Worm (Caenorhabditis elegans) whole organism, early embryonic: ENCODE results near the gene git-1.

Experiments
- B0310.2 ChIP-seq: sonication (generic microtip); optimal IDR thresholded peaks from 2 replicates; lab custom pipeline; 2016; ENCODE audit warnings: mild to moderate bottlenecking, missing genetic modification characterization, missing compliant biosample characterization
- F13C5.2 ChIP-seq: sonication (generic microtip); optimal IDR thresholded peaks from 2 replicates; lab custom pipeline; 2017; ENCODE audit warnings: mild to moderate bottlenecking, missing genetic modification characterization, inconsistent platforms, missing compliant biosample characterization
- aly-1 ChIP-seq: sonication (generic microtip); optimal IDR thresholded peaks from 2 replicates; lab custom pipeline; 2016; ENCODE audit warnings: missing genetic modification characterization, missing compliant biosample characterization
- ama-1 ChIP-seq: fragments of 150-350 bp; optimal IDR thresholded peaks from 2 replicates; lab custom pipeline; 2014
- ceh-13 ChIP-seq: fragments of 200-800 bp; sonication (Bioruptor generic); optimal IDR thresholded peaks from 2 replicates; lab custom pipeline; 2018; ENCODE audit warnings: mild to moderate bottlenecking, missing genetic modification characterization, missing compliant biosample characterization
- ceh-36 ChIP-seq: sonication (generic microtip); optimal IDR thresholded peaks from 2 replicates; lab custom pipeline; 2016; ENCODE audit warnings: missing genetic modification characterization, inconsistent platforms, missing compliant biosample characterization
- ets-7 ChIP-seq: sonication (generic microtip); optimal IDR thresholded peaks from 2 replicates; lab custom pipeline; 2016; ENCODE audit warnings: missing genotype, missing genetic modification characterization, missing compliant biosample characterization
- flt-1 ChIP-seq: fragments of 200-800 bp; sonication (Bioruptor generic); IDR thresholded peaks from 2 replicates; pipeline ENCODE4 v1.3.6; 2022; ENCODE audit warnings: missing genetic modification characterization, missing compliant biosample characterization
- hmbx-1 ChIP-seq: sonication (generic microtip); optimal IDR thresholded peaks from 2 replicates; lab custom pipeline; 2016; ENCODE audit warnings: mild to moderate bottlenecking, missing genetic modification characterization, missing compliant biosample characterization
- hmg-4 ChIP-seq: fragments of 200-800 bp; sonication (Bioruptor generic); optimal IDR thresholded peaks from 2 replicates; lab custom pipeline; 2018; ENCODE audit warnings: mild to moderate bottlenecking, missing genetic modification characterization, missing compliant biosample characterization
- hnd-1 ChIP-seq: sonication (generic microtip); optimal IDR thresholded peaks from 2 replicates; lab custom pipeline; 2016; ENCODE audit warnings: missing genetic modification characterization, missing compliant biosample characterization
- pes-1 ChIP-seq: fragments of 200-800 bp; sonication (Bioruptor generic); IDR thresholded peaks from 2 replicates; pipeline ENCODE4 v1.3.6; 2022; ENCODE audit warnings: missing genetic modification reagents, missing genetic modification characterization, missing compliant biosample characterization
- scrt-1 ChIP-seq: fragments of 200-800 bp; sonication (Bioruptor generic); IDR thresholded peaks from 2 replicates; pipeline ENCODE4 v1.3.6; 2022; ENCODE audit warnings: missing genetic modification characterization, missing compliant biosample characterization
- sea-1 ChIP-seq: fragments of 200-800 bp; sonication (Bioruptor generic); conservative IDR thresholded peaks from 2 replicates; pipeline ENCODE4 v1.3.6; 2022; ENCODE audit warnings: missing genetic modification characterization, missing compliant biosample characterization
- tbx-11 ChIP-seq: fragments of 200-800 bp; sonication (Bioruptor generic); IDR thresholded peaks from 2 replicates; pipeline ENCODE4 v1.3.6; 2022; ENCODE audit warnings: missing genetic modification characterization, missing compliant biosample characterization
- tbx-37 ChIP-seq: fragments of 200-800 bp; sonication (Bioruptor generic); conservative IDR thresholded peaks from 2 replicates; pipeline ENCODE4 v1.3.6; 2022; ENCODE audit warnings: missing genetic modification reagents, missing genetic modification characterization, missing compliant biosample characterization
- tra-4 ChIP-seq: sonication (generic microtip); optimal IDR thresholded peaks from 2 replicates; lab custom pipeline; 2017; ENCODE audit warnings: missing genetic modification characterization, missing compliant biosample characterization

The git-1 gene

DNA sequence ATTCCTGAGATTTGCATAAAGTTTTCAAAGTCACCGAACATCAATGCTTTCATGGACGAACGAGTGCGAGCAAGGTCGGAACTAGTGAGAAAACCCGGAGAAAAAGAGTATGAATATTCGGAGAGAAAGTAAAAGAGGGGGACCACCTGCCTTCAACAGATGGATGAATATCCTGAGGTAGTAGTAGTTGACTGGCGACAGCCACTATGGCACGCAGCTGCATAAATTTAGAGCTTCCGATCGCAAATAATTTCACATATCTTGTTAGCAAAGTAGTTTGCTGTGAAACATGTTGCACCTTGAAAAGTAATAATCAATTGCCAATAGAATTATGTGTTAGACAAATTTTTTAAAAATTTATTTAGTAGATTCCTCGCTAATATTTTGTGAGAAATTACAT is 32.1 kb downstream of the git-1 start:
- TF ChIP-seq hnd-1 (no peak), hmg-4 (no peak), ama-1 (lab: Kevin White, UChicago) (no peak), ceh-13 (GFP tag; lab: Kevin White, UChicago) (no peak), tra-4 (no peak), B0310.2 (tag; lab: Kevin White, UChicago) (no peak), ceh-36 (no peak), tbx-11 (no peak), ets-7 (no peak), scrt-1 (no peak), sea-1 (GFP tag; lab: Robert Waterston, UW) (no peak), F13C5.2 (tag; lab: Kevin White, UChicago) (no peak), pes-1 (no peak), aly-1 (tag; lab: Kevin White, UChicago) (no peak), flt-1 (GFP tag; lab: Robert Waterston, UW) (no peak), tbx-37 (GFP tag; lab: Robert Waterston, UW) (no peak), hmbx-1 (tag; lab: Kevin White, UChicago) (no peak)

- TF ChIP-seq B0310.2 (tag; lab: Kevin White, UChicago) (no peak), ceh-13 (GFP tag; lab: Kevin White, UChicago) (no peak), ceh-36 (no peak), hnd-1 (no peak), hmg-4 (no peak), aly-1 (tag; lab: Kevin White, UChicago) (no peak), tbx-11 (no peak)
These were observed 34.5 kb downstream of the git-1 start, which contains the start of gene F59F5.7 for ce11 chrX:10559203-10559602. TSS of gene F59F5.7 (plus strand) at chrX:10559503.

- TF ChIP-seq tbx-37 (GFP tag; lab: Robert Waterston, UW), result no peak
- no peak for TF ChIP-seq hmg-4
- no peak for TF ChIP-seq ceh-36
- TF ChIP-seq sea-1 (GFP tag; lab: Robert Waterston, UW), result no peak
- no peak for TF ChIP-seq ets-7
- TF ChIP-seq hmbx-1 (tag; lab: Kevin White, UChicago), result no peak
- TF ChIP-seq tbx-11, result no peak
- TF ChIP-seq aly-1 (tag; lab: Kevin White, UChicago), result no peak
- no peak for TF ChIP-seq B0310.2 (tag; lab: Kevin White, UChicago)
- TF ChIP-seq tra-4, result no peak
- TF ChIP-seq ceh-13 (GFP tag; lab: Kevin White, UChicago), result no peak
- TF ChIP-seq ama-1 (lab: Kevin White, UChicago), result no peak
- TF ChIP-seq hnd-1, result no peak
These were observed 42.1 kb downstream of the git-1 start for ce11 chrX:10566775-10567174.

DNA sequence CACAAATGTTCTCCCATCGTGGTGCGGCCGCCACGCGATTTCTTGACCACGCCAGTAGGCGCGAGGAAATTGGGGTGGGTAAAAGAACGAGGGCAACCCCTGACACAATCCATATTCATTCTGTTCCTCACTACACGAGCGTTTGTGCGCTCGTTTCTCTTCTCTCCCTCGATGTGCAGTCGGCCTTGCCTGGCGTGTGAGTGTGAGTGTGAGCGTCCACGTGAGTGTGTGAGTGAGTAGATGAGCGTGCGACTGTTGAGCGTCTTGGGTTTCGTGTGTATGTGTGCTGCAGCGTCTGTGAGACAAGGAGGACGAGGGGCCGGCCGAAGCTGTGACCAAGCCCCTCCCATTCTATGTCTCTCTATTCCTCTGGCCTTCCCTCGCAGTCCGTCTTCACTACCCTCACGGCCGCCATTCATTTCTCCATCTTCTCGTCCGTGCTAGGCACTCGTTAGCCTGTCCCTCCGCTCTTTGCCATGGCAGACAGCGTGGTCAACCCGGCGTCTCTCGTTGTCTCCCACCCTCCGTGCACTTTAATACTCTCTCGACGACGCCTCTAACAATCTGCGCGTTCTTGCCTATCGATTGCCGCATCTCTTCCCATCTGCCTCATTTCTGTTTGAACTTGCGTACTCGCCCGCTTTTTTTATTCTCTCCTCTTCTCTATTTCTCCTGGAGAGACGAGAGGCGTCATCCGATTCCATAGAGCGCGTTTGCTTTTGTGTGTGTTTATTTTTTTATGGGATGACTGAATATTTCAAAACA is 43.9 kb downstream of the git-1 start:
- TF ChIP-seq hmg-4 (peak; percentile 90), B0310.2 (tag; lab: Kevin White, UChicago) (peak; percentile 53), hmbx-1 (tag; lab: Kevin White, UChicago) (no peak), ceh-13 (GFP tag; lab: Kevin White, UChicago) (peak; percentile 9), sea-1 (GFP tag; lab: Robert Waterston, UW) (0 out of 2 replicates have a peak, but pooled peaks have one; percentile 75), ceh-36 (no peak), scrt-1 (no peak), flt-1 (GFP tag; lab: Robert Waterston, UW) (peak; percentile 22), tbx-37 (GFP tag; lab: Robert Waterston, UW) (no peak; the same call in 1 of the 2 replicates), hnd-1 (no peak), aly-1 (tag; lab: Kevin White, UChicago) (peak; percentile 20), pes-1 (0 out of 2 replicates have a peak, but pooled peaks have one; percentile 6), ets-7 (peak; percentile 43), ama-1 (lab: Kevin White, UChicago) (no peak), F13C5.2 (tag; lab: Kevin White, UChicago) (peak; percentile 87)

- no peak for TF ChIP-seq hnd-1
- no peak for TF ChIP-seq tra-4
- no peak for TF ChIP-seq aly-1 (tag; lab: Kevin White, UChicago)
- TF ChIP-seq pes-1, result no peak
- TF ChIP-seq tbx-11, result no peak
- no peak for TF ChIP-seq tbx-37 (GFP tag; lab: Robert Waterston, UW)
- no peak for TF ChIP-seq ceh-36
- TF ChIP-seq F13C5.2 (tag; lab: Kevin White, UChicago), result no peak
- TF ChIP-seq ets-7, result no peak
- no peak for TF ChIP-seq ceh-13 (GFP tag; lab: Kevin White, UChicago)
- TF ChIP-seq flt-1 (GFP tag; lab: Robert Waterston, UW), result no peak
- TF ChIP-seq ama-1 (lab: Kevin White, UChicago), result no peak
- no peak for TF ChIP-seq scrt-1
- TF ChIP-seq sea-1 (GFP tag; lab: Robert Waterston, UW), result no peak
- TF ChIP-seq hmg-4, result no peak
- TF ChIP-seq B0310.2 (tag; lab: Kevin White, UChicago), result no peak
These were observed 44.5 kb downstream of the git-1 start, which contains the start of gene bet-2 for ce11 chrX:10569185-10569584. TSS of gene bet-2 (plus strand) at chrX:10569273.

ce11 chrX:10576410-10576809 is 51.7 kb downstream of the git-1 start:
- TF ChIP-seq ceh-13 (GFP tag; lab: Kevin White, UChicago) (no peak), scrt-1 (no peak)

- no peak for TF ChIP-seq flt-1 (GFP tag; lab: Robert Waterston, UW)
- no peak for TF ChIP-seq hmg-4
- no peak for TF ChIP-seq B0310.2 (tag; lab: Kevin White, UChicago)
These were observed 52.2 kb downstream of the git-1 start, which contains the start of gene nhx-5 for ce11 chrX:10576872-10577271. TSS of gene nhx-5 (plus strand) at chrX:10576953.
